Worm (Caenorhabditis elegans) whole organism, early embryonic: ENCODE data around the gene sphr-1.

Experiments
- B0310.2 ChIP-seq: sonication (generic microtip); optimal IDR thresholded peaks from 2 replicates; lab custom pipeline; 2016; ENCODE audit warnings: mild to moderate bottlenecking, missing genetic modification characterization, missing compliant biosample characterization
- F13C5.2 ChIP-seq: sonication (generic microtip); optimal IDR thresholded peaks from 2 replicates; lab custom pipeline; 2017; ENCODE audit warnings: mild to moderate bottlenecking, missing genetic modification characterization, inconsistent platforms, missing compliant biosample characterization
- ama-1 ChIP-seq: fragments of 150-350 bp; optimal IDR thresholded peaks from 2 replicates; lab custom pipeline; 2014
- ceh-13 ChIP-seq: fragments of 200-800 bp; sonication (Bioruptor generic); optimal IDR thresholded peaks from 2 replicates; lab custom pipeline; 2018; ENCODE audit warnings: mild to moderate bottlenecking, missing genetic modification characterization, missing compliant biosample characterization
- ceh-36 ChIP-seq: sonication (generic microtip); optimal IDR thresholded peaks from 2 replicates; lab custom pipeline; 2016; ENCODE audit warnings: missing genetic modification characterization, inconsistent platforms, missing compliant biosample characterization
- ets-7 ChIP-seq: sonication (generic microtip); optimal IDR thresholded peaks from 2 replicates; lab custom pipeline; 2016; ENCODE audit warnings: missing genotype, missing genetic modification characterization, missing compliant biosample characterization
- flt-1 ChIP-seq: fragments of 200-800 bp; sonication (Bioruptor generic); IDR thresholded peaks from 2 replicates; pipeline ENCODE4 v1.3.6; 2022; ENCODE audit warnings: missing genetic modification characterization, missing compliant biosample characterization
- hnd-1 ChIP-seq: sonication (generic microtip); optimal IDR thresholded peaks from 2 replicates; lab custom pipeline; 2016; ENCODE audit warnings: missing genetic modification characterization, missing compliant biosample characterization
- scrt-1 ChIP-seq: fragments of 200-800 bp; sonication (Bioruptor generic); IDR thresholded peaks from 2 replicates; pipeline ENCODE4 v1.3.6; 2022; ENCODE audit warnings: missing genetic modification characterization, missing compliant biosample characterization
- sea-1 ChIP-seq: fragments of 200-800 bp; sonication (Bioruptor generic); conservative IDR thresholded peaks from 2 replicates; pipeline ENCODE4 v1.3.6; 2022; ENCODE audit warnings: missing genetic modification characterization, missing compliant biosample characterization
- tbx-37 ChIP-seq: fragments of 200-800 bp; sonication (Bioruptor generic); conservative IDR thresholded peaks from 2 replicates; pipeline ENCODE4 v1.3.6; 2022; ENCODE audit warnings: missing genetic modification reagents, missing genetic modification characterization, missing compliant biosample characterization
- tra-4 ChIP-seq: sonication (generic microtip); optimal IDR thresholded peaks from 2 replicates; lab custom pipeline; 2017; ENCODE audit warnings: missing genetic modification characterization, missing compliant biosample characterization

sphr-1 gene

ce11 chrV:9243171-9243996 lies 52.0 kb downstream of the sphr-1 start, which contains the start of gene glo-4:
glo-4 (minus strand) TSS chrV:9243221.
- no peak for TF ChIP-seq ceh-13
- no peak for TF ChIP-seq sea-1
- TF ChIP-seq tra-4, result no peak
- no peak for TF ChIP-seq ceh-36 (tag; lab: Kevin White, UChicago)
- TF ChIP-seq tbx-37 (GFP tag; lab: Robert Waterston, UW), result no peak
- no peak for TF ChIP-seq B0310.2 (tag; lab: Kevin White, UChicago)
- TF ChIP-seq scrt-1 (GFP tag; lab: Robert Waterston, UW), result no peak
- no peak for TF ChIP-seq ets-7
- no peak for TF ChIP-seq ama-1 (lab: Kevin White, UChicago)
- no peak for TF ChIP-seq F13C5.2 (tag; lab: Kevin White, UChicago)
- no peak for TF ChIP-seq hnd-1 (tag; lab: Kevin White, UChicago)
- TF ChIP-seq flt-1, result no peak
